Fruit fly (Drosophila melanogaster): Measurements from ENCODE around the gene GstD4.

The GstD4 gene

dm6 chr3R:12364580-12364979, 9.3 kb upstream of the GstD4 start, which contains the start of gene Tim17a1:
Gene Tim17a1 (minus strand): TSS chr3R:12364680.
- TF ChIP-seq usp (GFP tag; optimal IDR thresholded peaks at IDR 0.05) (no peak), CG8478 (optimal IDR thresholded peaks at IDR 0.05) (no peak), psq (optimal IDR thresholded peaks at IDR 0.05) (no peak), Dll (optimal IDR thresholded peaks at IDR 0.05) (no peak), pan (optimal IDR thresholded peaks at IDR 0.05) (no peak), EcR (GFP tag; optimal IDR thresholded peaks at IDR 0.05) (no peak)

- TF ChIP-seq CG8478 (optimal IDR thresholded peaks at IDR 0.05) (no peak), pan (optimal IDR thresholded peaks at IDR 0.05) (no peak), psq (optimal IDR thresholded peaks at IDR 0.05) (no peak), Dll (optimal IDR thresholded peaks at IDR 0.05) (no peak), EcR (GFP tag; optimal IDR thresholded peaks at IDR 0.05) (no peak), usp (GFP tag; optimal IDR thresholded peaks at IDR 0.05) (no peak)
Observed at dm6 chr3R:12365264-12365840, 8.5 kb upstream of the GstD4 start, which contains the start of gene GstD10. Gene GstD10 (minus strand): TSS chr3R:12365735.

- TF ChIP-seq EcR (GFP tag; optimal IDR thresholded peaks at IDR 0.05) (no peak), pan (optimal IDR thresholded peaks at IDR 0.05) (no peak), Dll (optimal IDR thresholded peaks at IDR 0.05) (no peak), usp (GFP tag; optimal IDR thresholded peaks at IDR 0.05) (no peak), psq (optimal IDR thresholded peaks at IDR 0.05) (no peak), CG8478 (optimal IDR thresholded peaks at IDR 0.05) (no peak)
Observed at dm6 chr3R:12365887-12366286, 8.0 kb upstream of the GstD4 start.

dm6 chr3R:12367464-12367863, 6.4 kb upstream of the GstD4 start, which contains the start of gene GstD9:
Gene GstD9 (minus strand): TSS chr3R:12367564.
- TF ChIP-seq CG8478 (optimal IDR thresholded peaks at IDR 0.05) (no peak), Dll (optimal IDR thresholded peaks at IDR 0.05) (no peak), pan (optimal IDR thresholded peaks at IDR 0.05) (no peak), usp (GFP tag; optimal IDR thresholded peaks at IDR 0.05) (no peak), EcR (GFP tag; optimal IDR thresholded peaks at IDR 0.05) (no peak), psq (optimal IDR thresholded peaks at IDR 0.05) (no peak)

- peak in 1 of 2 experiments; percentile 4 for TF ChIP-seq EcR (GFP tag; optimal IDR thresholded peaks at IDR 0.05)
- TF ChIP-seq pan (optimal IDR thresholded peaks at IDR 0.05): no peak
Observed at dm6 chr3R:12369135-12369792, 4.6 kb upstream of the GstD4 start, which contains the start of gene GstD1. Gene GstD1 (minus strand): TSS chr3R:12369268.

dm6 chr3R:12369793-12370642, 3.9 kb upstream of the GstD4 start:
- no peak for TF ChIP-seq usp (GFP tag; optimal IDR thresholded peaks at IDR 0.05)
- no peak for TF ChIP-seq Dll (optimal IDR thresholded peaks at IDR 0.05)
- no peak for TF ChIP-seq CG8478 (optimal IDR thresholded peaks at IDR 0.05)
- TF ChIP-seq pan (optimal IDR thresholded peaks at IDR 0.05): no peak
- no peak for TF ChIP-seq psq (optimal IDR thresholded peaks at IDR 0.05)
- no peak for TF ChIP-seq EcR (GFP tag; optimal IDR thresholded peaks at IDR 0.05)

dm6 chr3R:12370643-12370995, 3.3 kb upstream of the GstD4 start:
- TF ChIP-seq Dll (optimal IDR thresholded peaks at IDR 0.05) (no peak), EcR (GFP tag; optimal IDR thresholded peaks at IDR 0.05) (peak in 1 of 2 experiments; percentile 64)

dm6 chr3R:12371671-12372070, 2.2 kb upstream of the GstD4 start, which contains the start of gene GstD2:
Gene GstD2 (plus strand): TSS chr3R:12371971.
- TF ChIP-seq CG8478 (optimal IDR thresholded peaks at IDR 0.05) (no peak), pan (optimal IDR thresholded peaks at IDR 0.05) (no peak), Dll (optimal IDR thresholded peaks at IDR 0.05) (no peak), psq (optimal IDR thresholded peaks at IDR 0.05) (no peak), EcR (GFP tag; optimal IDR thresholded peaks at IDR 0.05) (no peak), usp (GFP tag; optimal IDR thresholded peaks at IDR 0.05) (no peak)

dm6 chr3R:12372800-12373199, 1.1 kb upstream of the GstD4 start, which contains the start of gene GstD3:
Gene GstD3 (plus strand): TSS chr3R:12373068.
- TF ChIP-seq psq (optimal IDR thresholded peaks at IDR 0.05) (no peak), usp (GFP tag; optimal IDR thresholded peaks at IDR 0.05) (no peak), Dll (optimal IDR thresholded peaks at IDR 0.05) (no peak), CG8478 (optimal IDR thresholded peaks at IDR 0.05) (no peak), pan (optimal IDR thresholded peaks at IDR 0.05) (no peak), EcR (GFP tag; optimal IDR thresholded peaks at IDR 0.05) (no peak)

dm6 chr3R:12375258-12375783, 1.4 kb downstream of the GstD4 start, which contains the start of gene GstD5:
Gene GstD5 (plus strand): TSS chr3R:12375733.
- TF ChIP-seq pan (optimal IDR thresholded peaks at IDR 0.05) (no peak), EcR (GFP tag; optimal IDR thresholded peaks at IDR 0.05) (no peak), usp (GFP tag; optimal IDR thresholded peaks at IDR 0.05) (no peak), psq (optimal IDR thresholded peaks at IDR 0.05) (no peak), Dll (optimal IDR thresholded peaks at IDR 0.05) (no peak), CG8478 (optimal IDR thresholded peaks at IDR 0.05) (no peak)

- no peak for TF ChIP-seq CG8478 (optimal IDR thresholded peaks at IDR 0.05)
- TF ChIP-seq EcR (GFP tag; optimal IDR thresholded peaks at IDR 0.05): no peak
- no peak for TF ChIP-seq usp (GFP tag; optimal IDR thresholded peaks at IDR 0.05)
- no peak for TF ChIP-seq pan (optimal IDR thresholded peaks at IDR 0.05)
- TF ChIP-seq Dll (optimal IDR thresholded peaks at IDR 0.05): no peak
- TF ChIP-seq psq (optimal IDR thresholded peaks at IDR 0.05): no peak
Observed at dm6 chr3R:12376828-12377227, 2.9 kb downstream of the GstD4 start, which contains the start of gene GstD6. Gene GstD6 (plus strand): TSS chr3R:12377128.
